In the genomic region with DNA sequence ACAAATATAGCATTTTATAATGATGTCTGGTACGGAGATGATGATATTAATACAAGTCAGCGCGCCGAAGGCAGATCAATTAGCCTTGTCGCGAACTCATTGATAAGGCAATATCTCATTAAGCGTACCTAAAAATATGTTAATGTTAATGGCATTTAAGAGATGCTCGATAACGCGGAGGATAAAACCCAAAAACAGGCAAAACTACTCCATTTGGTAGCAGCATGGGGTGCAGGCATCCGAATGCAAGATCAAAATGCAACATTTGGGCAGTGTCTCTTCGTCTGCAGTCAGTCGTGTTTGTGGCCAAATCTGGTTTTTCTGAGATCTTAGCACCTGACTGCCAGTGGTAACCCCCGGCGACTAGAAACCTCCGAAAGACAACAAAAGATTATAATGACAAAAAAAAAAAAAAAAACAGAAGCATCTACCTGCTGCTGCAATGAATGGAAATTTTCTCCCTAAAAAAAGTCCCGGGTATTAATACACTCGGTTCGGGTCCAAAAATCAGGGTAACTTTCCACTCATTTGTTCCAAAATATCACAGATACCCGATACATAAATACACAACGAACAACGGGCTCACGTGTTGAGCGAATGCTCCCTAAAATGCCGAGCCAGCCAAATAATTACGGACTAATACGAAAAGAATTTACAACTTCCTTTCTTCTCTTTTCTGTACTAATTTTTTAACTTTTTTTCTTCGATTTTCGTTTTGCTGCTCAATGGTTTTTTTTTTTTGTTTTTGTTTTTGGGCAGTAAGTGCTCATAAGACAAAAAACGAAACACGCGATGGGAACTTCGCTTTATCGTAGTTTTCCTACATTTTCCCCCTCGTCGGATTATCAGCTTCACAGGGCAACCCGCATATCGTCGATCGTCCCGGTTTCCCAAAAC, we compare ENCODE assay signal across 3 fruit fly cellular contexts.
TF ChIP-seq lines count a peak whose summit lies in the region.

No protein-coding gene starts in this region.

- no peak for TF ChIP-seq CTCF in whole organism, embryonic (GFP tag; optimal IDR thresholded peaks at IDR 0.05; lab: Kevin White, UChicago)

TF ChIP-seq in whole organism, adult, 20 proteins besides CTCF, POLR2A, EP300 and RAD21:
- TF ChIP-seq cic (GFP tag; optimal IDR thresholded peaks at IDR 0.05; lab: Kevin White, UChicago) (no peak), tj (GFP tag; optimal IDR thresholded peaks at IDR 0.05; lab: Kevin White, UChicago) (peak; percentile 84)

TF ChIP-seq in whole organism, embryonic, 481 proteins besides CTCF, POLR2A, EP300 and RAD21 (continues in another document):
- no peak for TF ChIP-seq CG13296 (GFP tag; optimal IDR thresholded peaks at IDR 0.05; lab: Kevin White, UChicago)
- no peak for TF ChIP-seq CG15011 (GFP tag; optimal IDR thresholded peaks at IDR 0.05; lab: Kevin White, UChicago)
- no peak for TF ChIP-seq Atf6 (GFP tag; IDR thresholded peaks at IDR 0.05; lab: Robert Waterston, UW)
- no peak for TF ChIP-seq CG7357 (GFP tag; IDR thresholded peaks at IDR 0.05; lab: Robert Waterston, UW)
- TF ChIP-seq CG3163 (GFP tag; optimal IDR thresholded peaks at IDR 0.05; lab: Kevin White, UChicago), result no peak
- TF ChIP-seq aop (GFP tag; IDR thresholded peaks at IDR 0.05; lab: Robert Waterston, UW), result no peak
- no peak for TF ChIP-seq HLHmδ (GFP tag; optimal IDR thresholded peaks at IDR 0.05; lab: Kevin White, UChicago)
- TF ChIP-seq Hmx (GFP tag; optimal IDR thresholded peaks at IDR 0.05; lab: Kevin White, UChicago), result no peak
- no peak for TF ChIP-seq CG4617 (GFP tag; optimal IDR thresholded peaks at IDR 0.05; lab: Kevin White, UChicago; ENCODE audit: borderline replicate concordance)
- TF ChIP-seq CG15601 (tag; optimal IDR thresholded peaks at IDR 0.05; lab: Kevin White, UChicago), result no peak
- TF ChIP-seq CG30020 (tag; optimal IDR thresholded peaks at IDR 0.05; lab: Kevin White, UChicago), result no peak
- no peak for TF ChIP-seq Gug (GFP tag; IDR thresholded peaks at IDR 0.05; lab: Robert Waterston, UW)
- TF ChIP-seq CG4424 (GFP tag; optimal IDR thresholded peaks at IDR 0.05; lab: Kevin White, UChicago), result no peak
- peak; percentile 76 for TF ChIP-seq gcm (GFP tag; optimal IDR thresholded peaks at IDR 0.05; lab: Kevin White, UChicago)
- TF ChIP-seq sqz (GFP tag; optimal IDR thresholded peaks at IDR 0.05; lab: Kevin White, UChicago), result peak; percentile 80
- TF ChIP-seq Fer3 (tag; optimal IDR thresholded peaks at IDR 0.05; lab: Kevin White, UChicago), result no peak
- TF ChIP-seq bab2 (GFP tag; optimal IDR thresholded peaks at IDR 0.05; lab: Kevin White, UChicago), result no peak
- no peak for TF ChIP-seq bowl (GFP tag; IDR thresholded peaks at IDR 0.05; lab: Robert Waterston, UW)
- TF ChIP-seq CG11247 (GFP tag; IDR thresholded peaks at IDR 0.05; lab: Robert Waterston, UW), result no peak
- no peak for TF ChIP-seq CG14667 (GFP tag; IDR thresholded peaks at IDR 0.05; lab: Robert Waterston, UW)
- no peak for TF ChIP-seq NfI (GFP tag; optimal IDR thresholded peaks at IDR 0.05; lab: Kevin White, UChicago)
- no peak for TF ChIP-seq usp (GFP tag; optimal IDR thresholded peaks at IDR 0.05; lab: Kevin White, UChicago)
- no peak for TF ChIP-seq CG17829 (tag; optimal IDR thresholded peaks at IDR 0.05; lab: Kevin White, UChicago)
- no peak for TF ChIP-seq ems (GFP tag; optimal IDR thresholded peaks at IDR 0.05; lab: Kevin White, UChicago)
- no peak for TF ChIP-seq CG43689 (GFP tag; IDR thresholded peaks at IDR 0.05; lab: Robert Waterston, UW)
- no peak for TF ChIP-seq danr (GFP tag; IDR thresholded peaks at IDR 0.05; lab: Robert Waterston, UW)
- TF ChIP-seq CG15479 (GFP tag; optimal IDR thresholded peaks at IDR 0.05; lab: Kevin White, UChicago), result peak; percentile 53
- TF ChIP-seq kay (GFP tag; optimal IDR thresholded peaks at IDR 0.05; lab: Kevin White, UChicago), result no peak
- TF ChIP-seq CG1233 (GFP tag; optimal IDR thresholded peaks at IDR 0.05; lab: Kevin White, UChicago), result no peak
- TF ChIP-seq Tbp (GFP tag; optimal IDR thresholded peaks at IDR 0.05; lab: Kevin White, UChicago), result no peak
- no peak for TF ChIP-seq CG9876 (GFP tag; optimal IDR thresholded peaks at IDR 0.05; lab: Kevin White, UChicago)
- no peak for TF ChIP-seq Hand (GFP tag; optimal IDR thresholded peaks at IDR 0.05; lab: Kevin White, UChicago)
- TF ChIP-seq sima (GFP tag; optimal IDR thresholded peaks at IDR 0.05; lab: Kevin White, UChicago), result no peak
- TF ChIP-seq Atf-2 (GFP tag; optimal IDR thresholded peaks at IDR 0.05; lab: Kevin White, UChicago), result no peak
- TF ChIP-seq cg (GFP tag; optimal IDR thresholded peaks at IDR 0.05; lab: Kevin White, UChicago), result no peak
- TF ChIP-seq grn (GFP tag; optimal IDR thresholded peaks at IDR 0.05; lab: Kevin White, UChicago), result peak; percentile 61
- TF ChIP-seq Mes4 (GFP tag; optimal IDR thresholded peaks at IDR 0.05; lab: Kevin White, UChicago), result no peak
- TF ChIP-seq hkb (optimal IDR thresholded peaks at IDR 0.05; lab: Kevin White, UChicago), result no peak
- no peak for TF ChIP-seq hkb (GFP tag; IDR thresholded peaks at IDR 0.05; lab: Robert Waterston, UW)
- no peak for TF ChIP-seq Stat92E (GFP tag; optimal IDR thresholded peaks at IDR 0.05; lab: Kevin White, UChicago)
- no peak for TF ChIP-seq CG8359 (GFP tag; optimal IDR thresholded peaks at IDR 0.05; lab: Kevin White, UChicago; ENCODE audit: borderline replicate concordance)

TF ChIP-seq in whole organism, wandering third instar larva, 38 proteins besides CTCF, POLR2A, EP300 and RAD21:
- TF ChIP-seq GATAd (GFP tag; optimal IDR thresholded peaks at IDR 0.05; lab: Kevin White, UChicago), result no peak
- no peak for TF ChIP-seq Rel (GFP tag; optimal IDR thresholded peaks at IDR 0.05; lab: Kevin White, UChicago)
- peak; percentile 52 for TF ChIP-seq Rel (tag; optimal IDR thresholded peaks at IDR 0.05; lab: Kevin White, UChicago)
